Worm (Caenorhabditis elegans): ENCODE measurements around the gene B0432.11.

B0432.11 gene

ce11 chrII:285627-286550 lies 8.6 kb downstream of the B0432.11 start, which contains the start of gene B0432.10 (continued):
- no peak for TF ChIP-seq B0019.2 (GFP tag; conservative IDR thresholded peaks at IDR 0.05)
- TF ChIP-seq ets-4 (GFP tag; optimal IDR thresholded peaks at IDR 0.05) = no peak
- no peak for TF ChIP-seq him-1 (tag; optimal IDR thresholded peaks at IDR 0.05)
- TF ChIP-seq sptf-2 (GFP tag; optimal IDR thresholded peaks at IDR 0.05) = no peak
- no peak for TF ChIP-seq F49E8.2 (tag; optimal IDR thresholded peaks at IDR 0.05; ENCODE audit: insufficient read depth)
- TF ChIP-seq attf-6 (GFP tag; IDR thresholded peaks at IDR 0.05) = no peak
- TF ChIP-seq mel-28 (tag; optimal IDR thresholded peaks at IDR 0.05; ENCODE audit: borderline replicate concordance) = no peak
- TF ChIP-seq ceh-58 (GFP tag; IDR thresholded peaks at IDR 0.05) = no peak
- 0 out of 2 replicates have a peak, but pooled peaks have one; percentile 48 for TF ChIP-seq D2030.7 (GFP tag; IDR thresholded peaks at IDR 0.05)
- TF ChIP-seq ztf-3 (GFP tag; optimal IDR thresholded peaks at IDR 0.05) = no peak
- 0 out of 2 replicates have a peak, but pooled peaks have one; percentile 9 for TF ChIP-seq lir-1 (GFP tag; conservative IDR thresholded peaks at IDR 0.05)
- TF ChIP-seq madf-8 (GFP tag; conservative IDR thresholded peaks at IDR 0.05) = no peak
- TF ChIP-seq B0035.1 (tag; optimal IDR thresholded peaks at IDR 0.05) = no peak
- peak; percentile 41; the same call in 1 of the 2 replicates for TF ChIP-seq madf-6 (GFP tag; IDR thresholded peaks at IDR 0.05)
- no peak for TF ChIP-seq fkh-3 (tag; optimal IDR thresholded peaks at IDR 0.05)
- no peak for TF ChIP-seq bed-2 (GFP tag; IDR thresholded peaks at IDR 0.05)
- TF ChIP-seq hlh-26 (GFP tag; conservative IDR thresholded peaks at IDR 0.05) = no peak
- TF ChIP-seq mes-4 (tag; optimal IDR thresholded peaks at IDR 0.05) = no peak
- no peak for TF ChIP-seq egl-18 (GFP tag; IDR thresholded peaks at IDR 0.05)
- TF ChIP-seq aptf-2 (GFP tag; conservative IDR thresholded peaks at IDR 0.05) = no peak
- peak; percentile 75 for TF ChIP-seq F23B12.7 (tag; optimal IDR thresholded peaks at IDR 0.05; ENCODE audit: insufficient read depth)
- peak; percentile 81 for TF ChIP-seq efl-1 (GFP tag; optimal IDR thresholded peaks at IDR 0.05)
- no peak for TF ChIP-seq chd-7 (tag; optimal IDR thresholded peaks at IDR 0.05)
- peak; percentile 70; the same call in 1 of the 2 replicates for TF ChIP-seq K11D2.4 (GFP tag; IDR thresholded peaks at IDR 0.05)
- TF ChIP-seq gei-17 (GFP tag; optimal IDR thresholded peaks at IDR 0.05) = no peak
- TF ChIP-seq mxl-1 (tag; optimal IDR thresholded peaks at IDR 0.05) = no peak
- no peak for TF ChIP-seq lag-1 (GFP tag; IDR thresholded peaks at IDR 0.05)
- TF ChIP-seq somi-1 (GFP tag; optimal IDR thresholded peaks at IDR 0.05) = no peak
- TF ChIP-seq hmg-20 (GFP tag; IDR thresholded peaks at IDR 0.05) = no peak
- no peak for TF ChIP-seq madf-10 (tag; optimal IDR thresholded peaks at IDR 0.05)
- TF ChIP-seq F22D6.2 (tag; optimal IDR thresholded peaks at IDR 0.05) = no peak
- peak; percentile 30 for TF ChIP-seq tbp1 (GFP tag; optimal IDR thresholded peaks at IDR 0.05)
- TF ChIP-seq nhr-179 (tag; optimal IDR thresholded peaks at IDR 0.05) = no peak
- no peak for TF ChIP-seq Y67H2A.10 (GFP tag; conservative IDR thresholded peaks at IDR 0.05)
- no peak for TF ChIP-seq nhr-90 (tag; optimal IDR thresholded peaks at IDR 0.05)
- peak in 1 of 3 experiments; percentile 96 for TF ChIP-seq lin-35 (GFP tag; optimal IDR thresholded peaks at IDR 0.05)
- peak; percentile 7 for TF ChIP-seq tlf-1 (GFP tag; optimal IDR thresholded peaks at IDR 0.05)
- no peak for TF ChIP-seq ceh-91 (GFP tag; IDR thresholded peaks at IDR 0.05)
- TF ChIP-seq ceh-40 (GFP tag; IDR thresholded peaks at IDR 0.05) = no peak
- TF ChIP-seq zim-3 (tag; optimal IDR thresholded peaks at IDR 0.05) = no peak
- peak; percentile 83 for TF ChIP-seq lin-40 (tag; optimal IDR thresholded peaks at IDR 0.05)
- TF ChIP-seq rcor-1 (GFP tag; IDR thresholded peaks at IDR 0.05) = peak; percentile 47
- TF ChIP-seq hlh-12 (tag; optimal IDR thresholded peaks at IDR 0.05) = no peak
- no peak for TF ChIP-seq sea-2 (GFP tag; IDR thresholded peaks at IDR 0.05)
- peak; percentile 94 for TF ChIP-seq ztf-18 (tag; optimal IDR thresholded peaks at IDR 0.05)
- TF ChIP-seq ztf-26 (tag; optimal IDR thresholded peaks at IDR 0.05) = peak; percentile 36
- TF ChIP-seq tbx-9 (tag; optimal IDR thresholded peaks at IDR 0.05; ENCODE audit: borderline replicate concordance) = no peak

Data from whole organism, young adult.